Worm (Caenorhabditis elegans) whole organism, L2 larva: Measurements from ENCODE around the gene lab-2.

Source experiments
- F13H6.1 ChIP-seq: sonication (generic microtip); optimal IDR thresholded peaks from 2 replicates; lab custom pipeline; 2016; ENCODE audit warnings: missing genetic modification characterization, missing compliant biosample characterization
- R02D3.7 ChIP-seq: fragments of 150-350 bp; optimal IDR thresholded peaks from 2 replicates; lab custom pipeline; 2014; ENCODE audit warnings: missing biosample characterization, missing genetic modification characterization
- Y55F3AM.14 ChIP-seq: fragments of 200-800 bp; sonication (Bioruptor generic); optimal IDR thresholded peaks from 2 replicates; lab custom pipeline; 2018; ENCODE audit warnings: mild to moderate bottlenecking, missing genetic modification characterization, missing compliant biosample characterization
- ZK546.5 ChIP-seq: sonication (generic microtip); optimal IDR thresholded peaks from 2 replicates; lab custom pipeline; 2017; ENCODE audit warnings: missing biosample characterization, missing genetic modification characterization
- alr-1 ChIP-seq: fragments of 150-350 bp; optimal IDR thresholded peaks from 2 replicates; lab custom pipeline; 2014; ENCODE audit warnings: missing biosample characterization, missing genetic modification characterization
- aly-2 ChIP-seq: fragments of 150-350 bp; optimal IDR thresholded peaks from 2 replicates; lab custom pipeline; 2014; ENCODE audit warnings: missing biosample characterization, missing genetic modification characterization
- ama-1 ChIP-seq: fragments of 150-350 bp; optimal IDR thresholded peaks from 2 replicates; lab custom pipeline; 2018; ENCODE audit warnings: inconsistent platforms
- blmp-1 ChIP-seq: sonication (generic microtip); optimal IDR thresholded peaks from 2 replicates; lab custom pipeline; 2017; ENCODE audit warnings: missing genetic modification characterization, mild to moderate bottlenecking, missing compliant biosample characterization, antibody characterized with exemption, moderate library complexity; ENCODE audit not compliant: insufficient read depth
- ceh-16 ChIP-seq: fragments of 150-350 bp; optimal IDR thresholded peaks from 2 replicates; lab custom pipeline; 2014; ENCODE audit warnings: missing biosample characterization, missing genetic modification characterization
- ceh-82 ChIP-seq: fragments of 150-350 bp; optimal IDR thresholded peaks from 2 replicates; lab custom pipeline; 2014; ENCODE audit warnings: missing biosample characterization, missing genetic modification characterization
- crh-2 ChIP-seq: sonication (generic microtip); optimal IDR thresholded peaks from 2 replicates; lab custom pipeline; 2017; ENCODE audit warnings: missing biosample characterization, missing genetic modification characterization
- dmd-4 ChIP-seq: sonication (generic microtip); optimal IDR thresholded peaks from 2 replicates; lab custom pipeline; 2017; ENCODE audit warnings: missing biosample characterization, missing genetic modification characterization
- egl-27 ChIP-seq: sonication (generic microtip); optimal IDR thresholded peaks from 3 replicates; lab custom pipeline; 2017; ENCODE audit warnings: missing biosample characterization, missing genetic modification reagents, missing genetic modification characterization
- fos-1 ChIP-seq: fragments of 150-350 bp; optimal IDR thresholded peaks from 2 replicates; lab custom pipeline; 2014; ENCODE audit warnings: missing biosample characterization, missing genetic modification characterization
- lin-11 ChIP-seq: fragments of 150-350 bp; sonication (generic microtip); optimal IDR thresholded peaks from 2 replicates; lab custom pipeline; 2014; ENCODE audit warnings: missing biosample characterization, missing genetic modification characterization, inconsistent platforms, mixed read lengths
- lin-13 ChIP-seq: fragments of 150-350 bp; optimal IDR thresholded peaks from 2 replicates; lab custom pipeline; 2014; ENCODE audit warnings: missing biosample characterization, missing genetic modification reagents, missing genetic modification characterization
- lin-39 ChIP-seq: fragments of 150-350 bp; optimal IDR thresholded peaks from 2 replicates; lab custom pipeline; 2014; ENCODE audit warnings: missing biosample characterization, missing genetic modification reagents, missing genetic modification characterization
- lsy-2 ChIP-seq, 2 experiments: fragments of 150-350 bp in 1 of 2; sonication (generic microtip) in 1 of 2; optimal IDR thresholded peaks; 2 replicates each; lab custom pipeline; 2014 to 2017; ENCODE audit warnings: missing biosample characterization in 2 of 2, missing genetic modification characterization in 2 of 2
- mab-5 ChIP-seq: fragments of 150-350 bp; optimal IDR thresholded peaks from 2 replicates; lab custom pipeline; 2014; ENCODE audit warnings: missing biosample characterization, missing genetic modification characterization
- mbf-1 ChIP-seq: sonication (generic microtip); optimal IDR thresholded peaks from 2 replicates; lab custom pipeline; 2017; ENCODE audit warnings: missing biosample characterization, missing genetic modification characterization
- mdl-1 ChIP-seq, 2 experiments: fragments of 150-350 bp in 1 of 2; sonication (generic microtip) in 1 of 2; optimal IDR thresholded peaks; 2 replicates each; lab custom pipeline; 2017; ENCODE audit warnings: missing biosample characterization in 2 of 2, missing genetic modification characterization in 2 of 2
- nhr-10 ChIP-seq: sonication (generic microtip); optimal IDR thresholded peaks from 2 replicates; lab custom pipeline; 2017; ENCODE audit warnings: missing biosample characterization, missing genetic modification characterization
- nhr-11 ChIP-seq: fragments of 150-350 bp; optimal IDR thresholded peaks from 2 replicates; lab custom pipeline; 2014; ENCODE audit warnings: missing biosample characterization, missing genetic modification characterization
- nhr-12 ChIP-seq: fragments of 150-350 bp; optimal IDR thresholded peaks from 2 replicates; lab custom pipeline; 2014; ENCODE audit warnings: missing biosample characterization, missing genetic modification characterization
- nhr-129 ChIP-seq: fragments of 150-350 bp; optimal IDR thresholded peaks from 2 replicates; lab custom pipeline; 2014; ENCODE audit warnings: missing biosample characterization, missing genetic modification characterization
- nhr-21 ChIP-seq: fragments of 150-350 bp; optimal IDR thresholded peaks from 2 replicates; lab custom pipeline; 2014; ENCODE audit warnings: missing biosample characterization, missing genetic modification characterization
- nhr-23 ChIP-seq: fragments of 150-350 bp; optimal IDR thresholded peaks from 2 replicates; lab custom pipeline; 2014; ENCODE audit warnings: missing biosample characterization, missing genetic modification reagents, missing genetic modification characterization
- nhr-237 ChIP-seq: fragments of 150-350 bp; optimal IDR thresholded peaks from 2 replicates; lab custom pipeline; 2014; ENCODE audit warnings: missing biosample characterization, missing genetic modification characterization
- nhr-25 ChIP-seq: fragments of 150-350 bp; sonication (generic microtip); optimal IDR thresholded peaks from 3 replicates; lab custom pipeline; 2014; ENCODE audit warnings: missing biosample characterization, missing genetic modification characterization
- nhr-6 ChIP-seq: fragments of 150-350 bp; optimal IDR thresholded peaks from 2 replicates; lab custom pipeline; 2014; ENCODE audit warnings: missing biosample characterization, missing genetic modification characterization
- nhr-77 ChIP-seq: fragments of 150-350 bp; optimal IDR thresholded peaks from 2 replicates; lab custom pipeline; 2014; ENCODE audit warnings: missing biosample characterization, missing genetic modification characterization
- peb-1 ChIP-seq: fragments of 150-350 bp; optimal IDR thresholded peaks from 2 replicates; lab custom pipeline; 2014; ENCODE audit warnings: missing biosample characterization, missing genetic modification characterization
- skn-1 ChIP-seq: sonication (generic microtip); optimal IDR thresholded peaks from 2 replicates; lab custom pipeline; 2017; ENCODE audit warnings: missing biosample characterization, missing genetic modification characterization
- sma-3 ChIP-seq: sonication (generic microtip); optimal IDR thresholded peaks from 2 replicates; lab custom pipeline; 2016; ENCODE audit warnings: missing genetic modification reagents, missing genetic modification characterization, missing compliant biosample characterization
- sma-9 ChIP-seq, 2 experiments: fragments of 150-350 bp in 1 of 2; sonication (generic microtip) in 1 of 2; optimal IDR thresholded peaks; 2 replicates each; lab custom pipeline; 2014 to 2016; ENCODE audit warnings: missing genetic modification characterization in 2 of 2, mild to moderate bottlenecking in 1 of 2, missing biosample characterization in 1 of 2, missing compliant biosample characterization in 1 of 2, missing genetic modification reagents in 1 of 2, moderate library complexity in 1 of 2
- snpc-4 ChIP-seq: fragments of 150-350 bp; optimal IDR thresholded peaks from 2 replicates; lab custom pipeline; 2014; ENCODE audit warnings: missing biosample characterization, missing genetic modification characterization
- unc-55 ChIP-seq: fragments of 150-350 bp; sonication (generic microtip); optimal IDR thresholded peaks from 3 replicates; lab custom pipeline; 2014; ENCODE audit warnings: missing biosample characterization, missing genetic modification reagents, missing genetic modification characterization
- unc-62 ChIP-seq: fragments of 150-350 bp; optimal IDR thresholded peaks from 2 replicates; lab custom pipeline; 2014; ENCODE audit warnings: missing biosample characterization, missing genetic modification reagents, missing genetic modification characterization
- ztf-11 ChIP-seq: sonication (generic microtip); optimal IDR thresholded peaks from 2 replicates; lab custom pipeline; 2017; ENCODE audit warnings: missing biosample characterization, missing genetic modification characterization
- ztf-4 ChIP-seq: fragments of 150-350 bp; optimal IDR thresholded peaks from 2 replicates; lab custom pipeline; 2014; ENCODE audit warnings: missing biosample characterization, missing genetic modification characterization

lab-2 gene

ce11 chrIII:7300169-7300568 lies 29.2 kb downstream of the lab-2 start (continued):
- TF ChIP-seq peb-1 (tag; lab: Kevin White, UChicago) (no peak), snpc-4 (tag; lab: Kevin White, UChicago) (no peak), nhr-10 (tag; lab: Kevin White, UChicago) (no peak), unc-55 (no peak), ZK546.5 (no peak), ztf-11 (tag; lab: Kevin White, UChicago) (no peak), nhr-21 (tag; lab: Kevin White, UChicago) (peak; percentile 84), nhr-25 (peak; percentile 89), mab-5 (no peak), Y55F3AM.14 (no peak), ztf-4 (tag; lab: Kevin White, UChicago) (no peak), dmd-4 (tag; lab: Kevin White, UChicago) (no peak)

- peak; percentile 61 for TF ChIP-seq ceh-16 (tag; lab: Kevin White, UChicago)
- TF ChIP-seq ztf-4 (tag; lab: Kevin White, UChicago): no peak
- TF ChIP-seq ama-1 (lab: Kevin White, UChicago): peak; percentile 41
- TF ChIP-seq fos-1 (tag; lab: Kevin White, UChicago): peak; percentile 14
- peak; percentile 55 for TF ChIP-seq nhr-25
- TF ChIP-seq blmp-1 (tag; lab: Kevin White, UChicago): peak; percentile 45
- peak in 1 of 2 experiments; percentile 17 for TF ChIP-seq mdl-1 (tag; optimal IDR thresholded peaks at IDR 0.05; lab: Kevin White, UChicago)
- TF ChIP-seq aly-2: no peak
- TF ChIP-seq sma-9 (GFP tag; optimal IDR thresholded peaks at IDR 0.05; lab: Kevin White, UChicago): peak; percentile 37
- no peak for TF ChIP-seq sma-9 (tag; optimal IDR thresholded peaks at IDR 0.05; lab: Kevin White, UChicago)
- TF ChIP-seq, all 48 proteins: peak for 7
Measured at ce11 chrIII:7299466-7299865, 29.9 kb downstream of the lab-2 start, which contains the start of the genes B0361.14 and B0361.9. Gene B0361.14, minus strand, starts transcription at chrIII:7299531. Gene B0361.9, minus strand, starts transcription at chrIII:7299631.

- TF ChIP-seq sma-3 (GFP tag; lab: Kevin White, UChicago) (no peak), ama-1 (lab: Kevin White, UChicago) (peak; percentile 55), nhr-21 (tag; lab: Kevin White, UChicago) (peak; percentile 22), sma-9 (GFP tag; optimal IDR thresholded peaks at IDR 0.05; lab: Kevin White, UChicago) (peak; percentile 14), sma-9 (tag; optimal IDR thresholded peaks at IDR 0.05; lab: Kevin White, UChicago) (no peak), nhr-25 (peak; percentile 29), ceh-16 (tag; lab: Kevin White, UChicago) (peak; percentile 13), nhr-129 (tag; lab: Kevin White, UChicago) (no peak), blmp-1 (tag; lab: Kevin White, UChicago) (peak; percentile 16)
Measured at ce11 chrIII:7298045-7298444, 31.4 kb downstream of the lab-2 start.

- no peak for TF ChIP-seq nhr-11
- TF ChIP-seq nhr-237 (tag; lab: Kevin White, UChicago): no peak
- no peak for TF ChIP-seq R02D3.7
- TF ChIP-seq ceh-82 (tag; lab: Kevin White, UChicago): no peak
- TF ChIP-seq ztf-4 (tag; lab: Kevin White, UChicago): no peak
- TF ChIP-seq nhr-12: no peak
- no peak for TF ChIP-seq lin-11
- TF ChIP-seq unc-62 (GFP tag; lab: Kevin White, UChicago): no peak
- TF ChIP-seq sma-9 (GFP tag; optimal IDR thresholded peaks at IDR 0.05; lab: Kevin White, UChicago): peak; percentile 71
- TF ChIP-seq sma-9 (tag; optimal IDR thresholded peaks at IDR 0.05; lab: Kevin White, UChicago): no peak
- TF ChIP-seq ceh-16 (tag; lab: Kevin White, UChicago): peak; percentile 7
- TF ChIP-seq F13H6.1: no peak
- TF ChIP-seq lin-39: no peak
- TF ChIP-seq nhr-129 (tag; lab: Kevin White, UChicago): no peak
- TF ChIP-seq snpc-4 (tag; lab: Kevin White, UChicago): no peak
- TF ChIP-seq mbf-1 (tag; lab: Kevin White, UChicago): no peak
- TF ChIP-seq nhr-10 (tag; lab: Kevin White, UChicago): peak; percentile 28
- TF ChIP-seq skn-1: no peak
- TF ChIP-seq peb-1 (tag; lab: Kevin White, UChicago): no peak
- peak; percentile 3 for TF ChIP-seq crh-2 (tag; lab: Kevin White, UChicago)
- no peak for TF ChIP-seq egl-27 (tag; lab: Kevin White, UChicago)
- no peak for TF ChIP-seq nhr-23 (tag; lab: Kevin White, UChicago)
- TF ChIP-seq ama-1 (lab: Kevin White, UChicago): no peak
- no peak for TF ChIP-seq lsy-2 (tag; optimal IDR thresholded peaks at IDR 0.05; lab: Kevin White, UChicago)
- TF ChIP-seq alr-1 (tag; lab: Kevin White, UChicago): no peak
- TF ChIP-seq Y55F3AM.14: no peak
- TF ChIP-seq dmd-4 (tag; lab: Kevin White, UChicago): no peak
- no peak for TF ChIP-seq mdl-1 (tag; optimal IDR thresholded peaks at IDR 0.05; lab: Kevin White, UChicago)
- TF ChIP-seq ZK546.5: no peak
- no peak for TF ChIP-seq mab-5
- peak; percentile 10 for TF ChIP-seq nhr-21 (tag; lab: Kevin White, UChicago)
- no peak for TF ChIP-seq nhr-6
- peak; percentile 45 for TF ChIP-seq sma-3 (GFP tag; lab: Kevin White, UChicago)
- no peak for TF ChIP-seq ztf-11 (tag; lab: Kevin White, UChicago)
- TF ChIP-seq unc-55: no peak
- TF ChIP-seq blmp-1 (tag; lab: Kevin White, UChicago): peak; percentile 16
- no peak for TF ChIP-seq nhr-77 (tag; lab: Kevin White, UChicago)
- peak; percentile 52 for TF ChIP-seq nhr-25
- no peak for TF ChIP-seq lin-13 (GFP tag; lab: Kevin White, UChicago)
Measured at ce11 chrIII:7297045-7297680, 32.2 kb downstream of the lab-2 start.
